Fruit fly (Drosophila melanogaster): ENCODE data around the gene CG14989.
A peak's percentile ranks its signal among the peaks of the same experiment; 100 is the strongest.

CG14989 gene

dm6 chr3L:4070221-4070995 is 17.0 kb upstream of the CG14989 start (continued):
- TF ChIP-seq NK7.1 (GFP tag; optimal IDR thresholded peaks at IDR 0.05) (peak; percentile 66), CG18619 (GFP tag; optimal IDR thresholded peaks at IDR 0.05) (peak; percentile 80), CG14860 (GFP tag; IDR thresholded peaks at IDR 0.05; ENCODE audit: partially characterized antibody) (no peak), CG11085 (GFP tag; IDR thresholded peaks at IDR 0.05) (peak; percentile 60), zf30C (GFP tag; optimal IDR thresholded peaks at IDR 0.05) (no peak), CG1647 (GFP tag; optimal IDR thresholded peaks at IDR 0.05) (peak; percentile 72), CG6654 (GFP tag; optimal IDR thresholded peaks at IDR 0.05) (peak; percentile 69), CG18476 (GFP tag; optimal IDR thresholded peaks at IDR 0.05) (peak; percentile 62), CG8765 (GFP tag; IDR thresholded peaks at IDR 0.05) (peak; percentile 65), p53 (GFP tag; optimal IDR thresholded peaks at IDR 0.05) (peak; percentile 58), CG31224 (GFP tag; IDR thresholded peaks at IDR 0.05) (peak; percentile 74), CG18011 (GFP tag; optimal IDR thresholded peaks at IDR 0.05) (peak; percentile 68), exex (tag; optimal IDR thresholded peaks at IDR 0.05) (peak; percentile 56), chif (GFP tag; optimal IDR thresholded peaks at IDR 0.05) (peak; percentile 90 to 91), Poxn (GFP tag; IDR thresholded peaks at IDR 0.05) (peak; percentile 84), Ets97D (GFP tag; optimal IDR thresholded peaks at IDR 0.05) (peak; percentile 53), vvl (GFP tag; IDR thresholded peaks at IDR 0.05) (peak; percentile 96), Ets65A (GFP tag) (peak; percentile 99), chm (GFP tag; IDR thresholded peaks at IDR 0.05) (no peak), CG3726 (GFP tag; IDR thresholded peaks at IDR 0.05) (peak; percentile 89), CG15696 (tag; optimal IDR thresholded peaks at IDR 0.05) (peak; percentile 18), kni (GFP tag; optimal IDR thresholded peaks at IDR 0.05) (no peak), tgo (GFP tag; IDR thresholded peaks at IDR 0.05) (peak; percentile 94), Dip3 (GFP tag; optimal IDR thresholded peaks at IDR 0.05) (peak; percentile 95), CG32532 (GFP tag; IDR thresholded peaks at IDR 0.05) (peak; percentile 94), CG12155 (GFP tag; optimal IDR thresholded peaks at IDR 0.05) (peak; percentile 80), trh (GFP tag; optimal IDR thresholded peaks at IDR 0.05) (peak; percentile 65), CG8281 (tag; optimal IDR thresholded peaks at IDR 0.05) (peak; percentile 62), Lhr (GFP tag; optimal IDR thresholded peaks at IDR 0.05) (peak; percentile 53), CG1529 (GFP tag; optimal IDR thresholded peaks at IDR 0.05) (peak; percentile 68), Mrtf (GFP tag; IDR thresholded peaks at IDR 0.05) (peak; percentile 90), Hr39 (optimal IDR thresholded peaks at IDR 0.05) (no peak), CG13296 (GFP tag; optimal IDR thresholded peaks at IDR 0.05) (peak; percentile 79), CG15269 (tag; optimal IDR thresholded peaks at IDR 0.05) (peak; percentile 92), CG10654 (GFP tag; optimal IDR thresholded peaks at IDR 0.05) (peak; percentile 77), tio (GFP tag; optimal IDR thresholded peaks at IDR 0.05) (peak; percentile 73), al (GFP tag; IDR thresholded peaks at IDR 0.05) (peak; percentile 91), sc (optimal IDR thresholded peaks at IDR 0.05) (no peak), sc (GFP tag; optimal IDR thresholded peaks at IDR 0.05) (peak; percentile 69), cg (GFP tag; optimal IDR thresholded peaks at IDR 0.05) (no peak), CG4854 (GFP tag; optimal IDR thresholded peaks at IDR 0.05) (peak; percentile 56), trem (tag; optimal IDR thresholded peaks at IDR 0.05) (peak; percentile 13), H15 (GFP tag; IDR thresholded peaks at IDR 0.05) (peak; percentile 87), CG6683 (GFP tag; optimal IDR thresholded peaks at IDR 0.05) (peak; percentile 6), repo (GFP tag; optimal IDR thresholded peaks at IDR 0.05) (peak; percentile 76), Dp (GFP tag; optimal IDR thresholded peaks at IDR 0.05) (no peak), CG12236 (GFP tag; optimal IDR thresholded peaks at IDR 0.05) (peak; percentile 73), crc (GFP tag; optimal IDR thresholded peaks at IDR 0.05) (peak; percentile 59), CG2202 (tag; optimal IDR thresholded peaks at IDR 0.05) (no peak), sr (GFP tag; IDR thresholded peaks at IDR 0.05) (peak; percentile 79; the same call in 2 of the 3 replicates), gcm2 (GFP tag; optimal IDR thresholded peaks at IDR 0.05) (peak; percentile 74)

Data from whole organism, embryonic.